Fruit fly (Drosophila melanogaster) whole organism, embryonic: ENCODE results near the gene Cln7.

Source experiments
- Ada2b ChIP-seq: fragments of 200-800 bp; sonication (Bioruptor generic); IDR thresholded peaks from 2 replicates; pipeline ENCODE4 v1.3.6; 2022; ENCODE audit warnings: missing biosample characterization, missing genetic modification characterization
- Adf1 ChIP-seq: fragments of 200-800 bp; sonication (Bioruptor generic); IDR thresholded peaks from 2 replicates; pipeline ENCODE4 v1.3.6; 2022; ENCODE audit warnings: missing biosample characterization, missing genetic modification characterization
- B-H1 ChIP-seq: fragments of 200-800 bp; sonication (Bioruptor generic); IDR thresholded peaks from 3 replicates; pipeline ENCODE4 v1.3.6; 2022; ENCODE audit warnings: missing biosample characterization, missing genetic modification characterization
- CG1024 ChIP-seq: fragments of 200-800 bp; sonication (Bioruptor generic); IDR thresholded peaks from 2 replicates; pipeline ENCODE4 v1.3.6; 2022; ENCODE audit warnings: missing biosample characterization, missing genetic modification characterization
- CG12236 ChIP-seq: fragments of 200-800 bp; sonication (Bioruptor generic); optimal IDR thresholded peaks from 2 replicates; lab custom pipeline; 2016; ENCODE audit warnings: missing biosample characterization, missing genetic modification characterization
- CG14050 ChIP-seq: fragments of 200-800 bp; sonication (Bioruptor generic); IDR thresholded peaks from 3 replicates; pipeline ENCODE4 v1.3.6; 2022; ENCODE audit warnings: missing biosample characterization, missing genetic modification characterization
- CG14965 ChIP-seq: fragments of 200-800 bp; sonication (Bioruptor generic); optimal IDR thresholded peaks from 2 replicates; lab custom pipeline; 2016; ENCODE audit warnings: missing biosample characterization, missing genetic modification characterization, borderline replicate concordance
- CG16815 ChIP-seq: fragments of 200-800 bp; sonication (Bioruptor generic); optimal IDR thresholded peaks from 3 replicates; lab custom pipeline; 2017; ENCODE audit warnings: missing biosample characterization, mild to moderate bottlenecking, missing genetic modification characterization
- CG17385 ChIP-seq: fragments of 200-800 bp; sonication (Bioruptor generic); optimal IDR thresholded peaks from 3 replicates; lab custom pipeline; 2018; ENCODE audit warnings: missing biosample characterization, mild to moderate bottlenecking, missing genetic modification characterization
- CG17568 ChIP-seq: fragments of 200-800 bp; sonication (Bioruptor generic); optimal IDR thresholded peaks from 2 replicates; lab custom pipeline; 2018; ENCODE audit warnings: missing biosample characterization, mild to moderate bottlenecking, missing genetic modification characterization, moderate library complexity
- CG18262 ChIP-seq: fragments of 200-800 bp; optimal IDR thresholded peaks from 3 replicates; lab custom pipeline; 2019; ENCODE audit warnings: missing biosample characterization, mild to moderate bottlenecking, missing genetic modification characterization, moderate library complexity
- CG18619 ChIP-seq: fragments of 200-800 bp; sonication (Bioruptor generic); optimal IDR thresholded peaks from 3 replicates; lab custom pipeline; 2017; ENCODE audit warnings: missing biosample characterization, mild to moderate bottlenecking, missing genetic modification characterization
- CG30020 ChIP-seq: fragments of 200-800 bp; optimal IDR thresholded peaks from 2 replicates; lab custom pipeline; 2019; ENCODE audit warnings: missing biosample characterization, mild to moderate bottlenecking, missing genetic modification characterization, moderate library complexity
- CG30403 ChIP-seq: fragments of 200-800 bp; sonication (Bioruptor generic); optimal IDR thresholded peaks from 3 replicates; lab custom pipeline; 2016; ENCODE audit warnings: missing biosample characterization, missing genetic modification characterization
- CG31365 ChIP-seq: fragments of 200-800 bp; sonication (Bioruptor generic); optimal IDR thresholded peaks from 2 replicates; lab custom pipeline; 2018; ENCODE audit warnings: missing biosample characterization, mild to moderate bottlenecking, missing genetic modification characterization
- CG3163 ChIP-seq: fragments of 200-800 bp; sonication (Bioruptor generic); optimal IDR thresholded peaks from 3 replicates; lab custom pipeline; 2016; ENCODE audit warnings: missing biosample characterization, missing genetic modification characterization
- CG43689 ChIP-seq: fragments of 200-800 bp; sonication (Bioruptor generic); IDR thresholded peaks from 2 replicates; pipeline ENCODE4 v1.3.6; 2022; ENCODE audit warnings: missing biosample characterization, missing genetic modification characterization
- CG4617 ChIP-seq: fragments of 200-800 bp; sonication (Bioruptor generic); optimal IDR thresholded peaks from 3 replicates; lab custom pipeline; 2016; ENCODE audit warnings: missing biosample characterization, missing genetic modification characterization, borderline replicate concordance
- CG6791 ChIP-seq: fragments of 200-800 bp; sonication (Bioruptor generic); IDR thresholded peaks from 3 replicates; pipeline ENCODE4 v1.3.6; 2022; ENCODE audit warnings: missing biosample characterization, missing genetic modification characterization; ENCODE audit not compliant: partially characterized antibody
- CG6854 ChIP-seq: fragments of 200-800 bp; sonication (Bioruptor generic); optimal IDR thresholded peaks from 3 replicates; lab custom pipeline; 2017; ENCODE audit warnings: missing biosample characterization, mild to moderate bottlenecking, missing genetic modification characterization
- CG8089 ChIP-seq: fragments of 200-800 bp; sonication (Bioruptor generic); optimal IDR thresholded peaks from 3 replicates; lab custom pipeline; 2016; ENCODE audit warnings: missing biosample characterization, missing genetic modification characterization
- CG8388 ChIP-seq: fragments of 200-800 bp; sonication (Bioruptor generic); optimal IDR thresholded peaks from 2 replicates; lab custom pipeline; 2019; ENCODE audit warnings: missing biosample characterization, mild to moderate bottlenecking, missing genetic modification characterization, moderate library complexity
- Gsc ChIP-seq: fragments of 200-800 bp; sonication (Bioruptor generic); IDR thresholded peaks from 2 replicates; pipeline ENCODE4 v1.3.6; 2022; ENCODE audit warnings: missing biosample characterization, missing genetic modification characterization
- HLH4C ChIP-seq: fragments of 200-800 bp; sonication (Bioruptor generic); IDR thresholded peaks from 3 replicates; pipeline ENCODE4 v1.3.6; 2022; ENCODE audit warnings: missing biosample characterization, missing genetic modification characterization; ENCODE audit not compliant: partially characterized antibody
- HLHmδ ChIP-seq: fragments of 200-800 bp; sonication (Bioruptor generic); optimal IDR thresholded peaks from 2 replicates; lab custom pipeline; 2018; ENCODE audit warnings: missing biosample characterization, mild to moderate bottlenecking, missing genetic modification characterization, moderate library complexity
- Hand ChIP-seq: fragments of 200-800 bp; sonication (Bioruptor generic); optimal IDR thresholded peaks from 2 replicates; lab custom pipeline; 2017; ENCODE audit warnings: mild to moderate bottlenecking, missing biosample characterization, missing genetic modification reagents, missing genetic modification characterization
- Hmx ChIP-seq: fragments of 200-800 bp; sonication (Bioruptor generic); optimal IDR thresholded peaks from 2 replicates; lab custom pipeline; 2016; ENCODE audit warnings: missing biosample characterization, missing genetic modification characterization
- Lpt ChIP-seq: fragments of >200 bp; optimal IDR thresholded peaks from 2 replicates; lab custom pipeline; 2018; ENCODE audit warnings: missing biosample characterization, missing genetic modification characterization
- Mrtf ChIP-seq: fragments of 200-800 bp; sonication (Bioruptor generic); IDR thresholded peaks from 3 replicates; pipeline ENCODE4 v1.3.6; 2022; ENCODE audit warnings: missing biosample characterization, missing genetic modification characterization
- Oli ChIP-seq: fragments of 200-800 bp; sonication (Bioruptor generic); optimal IDR thresholded peaks from 2 replicates; lab custom pipeline; 2018; ENCODE audit warnings: missing biosample characterization, mild to moderate bottlenecking, missing genetic modification characterization, moderate library complexity
- Sry-δ ChIP-seq: fragments of 200-800 bp; sonication (Bioruptor generic); optimal IDR thresholded peaks from 2 replicates; lab custom pipeline; 2016; ENCODE audit warnings: missing biosample characterization, missing genetic modification characterization
- ac ChIP-seq: fragments of 200-800 bp; sonication (Bioruptor generic); optimal IDR thresholded peaks from 3 replicates; lab custom pipeline; 2017; ENCODE audit warnings: missing biosample characterization, mild to moderate bottlenecking, missing genetic modification characterization
- bab2 ChIP-seq: fragments of 200-800 bp; sonication (Bioruptor generic); optimal IDR thresholded peaks from 2 replicates; lab custom pipeline; 2016; ENCODE audit warnings: missing biosample characterization, missing genetic modification characterization
- bsh ChIP-seq, 2 experiments: fragments of 200-800 bp; sonication (Bioruptor generic); optimal IDR thresholded peaks; 2 replicates each; lab custom pipeline; 2017 to 2018; ENCODE audit warnings: mild to moderate bottlenecking in 2 of 2, missing biosample characterization in 2 of 2, missing genetic modification characterization in 2 of 2, moderate library complexity in 1 of 2
- chif ChIP-seq, 2 experiments: fragments of 200-800 bp; sonication (Bioruptor generic); optimal IDR thresholded peaks; 3 replicates each; lab custom pipeline; 2016; ENCODE audit warnings: missing biosample characterization in 2 of 2, missing genetic modification characterization in 2 of 2
- crol ChIP-seq: fragments of 200-800 bp; sonication (Bioruptor generic); IDR thresholded peaks from 2 replicates; pipeline ENCODE4 v1.3.6; 2022; ENCODE audit warnings: missing biosample characterization, missing genetic modification characterization
- ewg ChIP-seq: fragments of 200-800 bp; sonication (Bioruptor generic); optimal IDR thresholded peaks from 3 replicates; lab custom pipeline; 2017; ENCODE audit warnings: mild to moderate bottlenecking, missing biosample characterization, missing genetic modification reagents, missing genetic modification characterization
- grn ChIP-seq: fragments of 200-800 bp; sonication (Bioruptor generic); optimal IDR thresholded peaks from 3 replicates; lab custom pipeline; 2017; ENCODE audit warnings: missing biosample characterization, missing genetic modification characterization
- h ChIP-seq: fragments of >200 bp; optimal IDR thresholded peaks from 2 replicates; lab custom pipeline; 2017
- her ChIP-seq: fragments of 200-800 bp; sonication (Bioruptor generic); optimal IDR thresholded peaks from 2 replicates; lab custom pipeline; 2016; ENCODE audit warnings: missing biosample characterization, missing genetic modification characterization
- hkb ChIP-seq, 2 experiments: fragments of 200-800 bp in 1 of 2; fragments of >200 bp in 1 of 2; sonication (Bioruptor generic) in 1 of 2; IDR thresholded peaks in 1 of 2; optimal IDR thresholded peaks in 1 of 2; 2 replicates each; pipeline versions ENCODE4 v1.3.6 to Lab custom; 2017 to 2022; ENCODE audit warnings: missing biosample characterization in 1 of 2, missing genetic modification characterization in 1 of 2
- kni ChIP-seq: fragments of 200-800 bp; sonication (Bioruptor generic); optimal IDR thresholded peaks from 3 replicates; lab custom pipeline; 2017; ENCODE audit warnings: mild to moderate bottlenecking, missing biosample characterization, missing genetic modification reagents, missing genetic modification characterization
- lab ChIP-seq: fragments of 200-800 bp; sonication (Bioruptor generic); optimal IDR thresholded peaks from 3 replicates; lab custom pipeline; 2017; ENCODE audit warnings: missing biosample characterization, missing genetic modification characterization, mild to moderate bottlenecking, moderate library complexity, missing genetic modification reagents
- maf-S ChIP-seq: fragments of 200-800 bp; sonication (Bioruptor generic); optimal IDR thresholded peaks from 2 replicates; lab custom pipeline; 2016; ENCODE audit warnings: missing biosample characterization, missing genetic modification characterization
- mld ChIP-seq: fragments of 200-800 bp; sonication (Bioruptor generic); IDR thresholded peaks from 3 replicates; pipeline ENCODE4 v1.3.6; 2022; ENCODE audit warnings: missing biosample characterization, missing genetic modification characterization; ENCODE audit not compliant: partially characterized antibody
- nerfin-1 ChIP-seq: fragments of 200-800 bp; sonication (Bioruptor generic); optimal IDR thresholded peaks from 3 replicates; lab custom pipeline; 2019; ENCODE audit warnings: missing biosample characterization, mild to moderate bottlenecking, missing genetic modification characterization, moderate library complexity
- psq ChIP-seq: fragments of 200-800 bp; sonication (Bioruptor generic); optimal IDR thresholded peaks from 2 replicates; lab custom pipeline; 2017; ENCODE audit warnings: missing biosample characterization, missing genetic modification characterization
- sisA ChIP-seq: fragments of 200-800 bp; sonication (Bioruptor generic); IDR thresholded peaks from 2 replicates; pipeline ENCODE4 v1.3.6; 2022; ENCODE audit warnings: missing biosample characterization, missing genetic modification characterization
- sob ChIP-seq: fragments of 200-800 bp; sonication (Bioruptor generic); IDR thresholded peaks from 2 replicates; pipeline ENCODE4 v1.3.6; 2022; ENCODE audit warnings: missing biosample characterization, missing genetic modification characterization
- sug ChIP-seq: fragments of 200-800 bp; optimal IDR thresholded peaks from 2 replicates; lab custom pipeline; 2019; ENCODE audit warnings: missing biosample characterization, mild to moderate bottlenecking, missing genetic modification characterization, moderate library complexity

The Cln7 gene

dm6 chr3L:7370231-7370882, 25.4 kb upstream of the Cln7 start (continued):
- TF ChIP-seq hkb (optimal IDR thresholded peaks at IDR 0.05; lab: Kevin White, UChicago) (no peak), hkb (GFP tag; IDR thresholded peaks at IDR 0.05; lab: Robert Waterston, UW) (no peak), CG12236 (GFP tag; lab: Kevin White, UChicago) (no peak), CG6854 (GFP tag; lab: Kevin White, UChicago) (no peak), bsh (GFP tag; optimal IDR thresholded peaks at IDR 0.05; lab: Kevin White, UChicago) (no peak), HLHmδ (GFP tag; lab: Kevin White, UChicago) (no peak), chif (GFP tag; optimal IDR thresholded peaks at IDR 0.05; lab: Kevin White, UChicago) (no peak), mld (GFP tag; lab: Robert Waterston, UW) (no peak), CG30403 (no peak), Hmx (GFP tag; lab: Kevin White, UChicago) (no peak), CG31365 (no peak), Gsc (no peak), nerfin-1 (peak; percentile 93), kni (GFP tag; lab: Kevin White, UChicago) (peak; percentile 44), h (lab: Kevin White, UChicago) (no peak), CG30020 (tag; lab: Kevin White, UChicago) (no peak), Hand (GFP tag; lab: Kevin White, UChicago) (no peak), CG8388 (GFP tag; lab: Kevin White, UChicago) (no peak), psq (GFP tag; lab: Kevin White, UChicago) (peak; percentile 71), Lpt (GFP tag; lab: Kevin White, UChicago) (no peak), grn (GFP tag; lab: Kevin White, UChicago) (no peak), CG6791 (GFP tag; lab: Robert Waterston, UW) (0 out of 3 replicates have a peak, but pooled peaks have one; percentile 26), bab2 (GFP tag; lab: Kevin White, UChicago) (no peak), sob (GFP tag; lab: Robert Waterston, UW) (no peak), CG17385 (peak; percentile 95), HLH4C (GFP tag; lab: Robert Waterston, UW) (no peak), CG8089 (GFP tag; lab: Kevin White, UChicago) (no peak), Sry-δ (no peak), CG43689 (no peak), lab (GFP tag; lab: Kevin White, UChicago) (peak; percentile 18), CG17568 (GFP tag; lab: Kevin White, UChicago) (no peak), CG18262 (tag; lab: Kevin White, UChicago) (no peak), ewg (GFP tag; lab: Kevin White, UChicago) (no peak), Ada2b (GFP tag; lab: Robert Waterston, UW) (no peak), maf-S (GFP tag; lab: Kevin White, UChicago) (no peak), Mrtf (GFP tag; lab: Robert Waterston, UW) (no peak), CG14965 (GFP tag; lab: Kevin White, UChicago) (no peak), crol (GFP tag; lab: Robert Waterston, UW) (no peak), ac (peak; percentile 68), her (GFP tag; lab: Kevin White, UChicago) (no peak), CG3163 (GFP tag; lab: Kevin White, UChicago) (peak; percentile 20), CG1024 (GFP tag; lab: Robert Waterston, UW) (no peak), sisA (GFP tag; lab: Robert Waterston, UW) (no peak), CG16815 (GFP tag; lab: Kevin White, UChicago) (no peak), Oli (tag; lab: Kevin White, UChicago) (no peak), CG4617 (peak; percentile 80), CG18619 (no peak), sug (tag; lab: Kevin White, UChicago) (peak; percentile 1), CG14050 (GFP tag; lab: Robert Waterston, UW) (no peak), Adf1 (GFP tag; lab: Robert Waterston, UW) (no peak; the same call in 1 of the 2 replicates), B-H1 (GFP tag; lab: Robert Waterston, UW) (no peak)
